Worm (Caenorhabditis elegans) whole organism, mixed stage, embryonic: ENCODE results near the gene Y54F10AM.6.
A peak's percentile ranks its signal among the peaks of the same experiment; 100 is the strongest.

Experiments
- bed-3 ChIP-seq: fragments of 200-800 bp; sonication (Bioruptor generic); optimal IDR thresholded peaks from 3 replicates; lab custom pipeline; 2018; ENCODE audit warnings: mild to moderate bottlenecking, missing genetic modification characterization, moderate library complexity, missing compliant biosample characterization
- blmp-1 ChIP-seq: fragments of 150-350 bp; optimal IDR thresholded peaks from 2 replicates; lab custom pipeline; 2014; ENCODE audit warnings: missing biosample characterization, missing genetic modification characterization
- ceh-39 ChIP-seq: fragments of 150-350 bp; optimal IDR thresholded peaks from 2 replicates; lab custom pipeline; 2014; ENCODE audit warnings: missing biosample characterization, missing genetic modification characterization
- ceh-83 ChIP-seq: fragments of 200-800 bp; sonication (Bioruptor generic); optimal IDR thresholded peaks from 2 replicates; lab custom pipeline; 2018; ENCODE audit warnings: mild to moderate bottlenecking, missing genetic modification characterization, missing compliant biosample characterization
- ces-1 ChIP-seq: fragments of 150-350 bp; optimal IDR thresholded peaks from 2 replicates; lab custom pipeline; 2014; ENCODE audit warnings: missing biosample characterization, missing genetic modification reagents, missing genetic modification characterization
- cnd-1 ChIP-seq: fragments of 200-800 bp; sonication (Bioruptor generic); optimal IDR thresholded peaks from 2 replicates; lab custom pipeline; 2018; ENCODE audit warnings: mild to moderate bottlenecking, missing genetic modification characterization, missing compliant biosample characterization
- drap-1 ChIP-seq: fragments of 200-800 bp; sonication (Bioruptor generic); optimal IDR thresholded peaks from 3 replicates; lab custom pipeline; 2018; ENCODE audit warnings: mild to moderate bottlenecking, missing genetic modification characterization, missing compliant biosample characterization
- elt-1 ChIP-seq: sonication (generic microtip); optimal IDR thresholded peaks from 2 replicates; lab custom pipeline; 2017; ENCODE audit warnings: missing genetic modification characterization, mild to moderate bottlenecking, missing compliant biosample characterization, antibody characterized with exemption, moderate library complexity, borderline replicate concordance; ENCODE audit not compliant: insufficient read depth
- elt-3 ChIP-seq: fragments of 150-350 bp; optimal IDR thresholded peaks from 2 replicates; lab custom pipeline; 2014; ENCODE audit warnings: missing biosample characterization, missing genetic modification characterization
- flh-1 ChIP-seq: fragments of 200-800 bp; sonication (Bioruptor generic); optimal IDR thresholded peaks from 2 replicates; lab custom pipeline; 2018; ENCODE audit warnings: mild to moderate bottlenecking, missing genetic modification characterization, moderate library complexity, missing compliant biosample characterization
- ham-2 ChIP-seq: fragments of 200-800 bp; sonication (Bioruptor generic); optimal IDR thresholded peaks from 2 replicates; lab custom pipeline; 2018; ENCODE audit warnings: mild to moderate bottlenecking, missing genetic modification characterization, missing compliant biosample characterization
- hlh-1 ChIP-seq: fragments of 150-350 bp; optimal IDR thresholded peaks from 2 replicates; lab custom pipeline; 2014; ENCODE audit warnings: missing biosample characterization, missing genetic modification reagents, missing genetic modification characterization
- lin-13 ChIP-seq: fragments of 150-350 bp; optimal IDR thresholded peaks from 2 replicates; lab custom pipeline; 2014; ENCODE audit warnings: missing biosample characterization, missing genetic modification characterization
- lin-32 ChIP-seq: fragments of 200-800 bp; sonication (Bioruptor generic); optimal IDR thresholded peaks from 2 replicates; lab custom pipeline; 2018; ENCODE audit warnings: mild to moderate bottlenecking, missing genetic modification characterization, missing compliant biosample characterization
- lsy-2 ChIP-seq: fragments of 150-350 bp; optimal IDR thresholded peaks from 2 replicates; lab custom pipeline; 2014; ENCODE audit warnings: missing biosample characterization, missing genetic modification characterization
- mab-5 ChIP-seq: fragments of 150-350 bp; optimal IDR thresholded peaks from 2 replicates; lab custom pipeline; 2014; ENCODE audit warnings: missing biosample characterization, missing genetic modification characterization
- mep-1 ChIP-seq: fragments of 150-350 bp; optimal IDR thresholded peaks from 2 replicates; lab custom pipeline; 2017; ENCODE audit warnings: missing biosample characterization, missing genetic modification reagents, missing genetic modification characterization, inconsistent platforms
- mls-2 ChIP-seq: sonication (generic microtip); optimal IDR thresholded peaks from 2 replicates; lab custom pipeline; 2016; ENCODE audit warnings: mild to moderate bottlenecking, missing genetic modification characterization, moderate library complexity, missing compliant biosample characterization
- nhr-12 ChIP-seq: fragments of 150-350 bp; optimal IDR thresholded peaks from 2 replicates; lab custom pipeline; 2014; ENCODE audit warnings: missing biosample characterization, missing genetic modification characterization
- nhr-2 ChIP-seq: fragments of 150-350 bp; optimal IDR thresholded peaks from 2 replicates; lab custom pipeline; 2014; ENCODE audit warnings: missing biosample characterization, missing genetic modification characterization
- nhr-237 ChIP-seq: fragments of 150-350 bp; optimal IDR thresholded peaks from 2 replicates; lab custom pipeline; 2014; ENCODE audit warnings: missing biosample characterization, missing genetic modification characterization
- nhr-28 ChIP-seq: fragments of 150-350 bp; optimal IDR thresholded peaks from 2 replicates; lab custom pipeline; 2014; ENCODE audit warnings: missing biosample characterization, missing genetic modification characterization
- nhr-76 ChIP-seq: sonication (generic microtip); optimal IDR thresholded peaks from 2 replicates; lab custom pipeline; 2017; ENCODE audit warnings: missing biosample characterization, missing genetic modification characterization
- pha-4 ChIP-seq: fragments of 150-350 bp; optimal IDR thresholded peaks from 2 replicates; lab custom pipeline; 2018; ENCODE audit warnings: missing biosample characterization, missing genetic modification reagents, missing genetic modification characterization
- sem-2 ChIP-seq: fragments of 200-800 bp; sonication (Bioruptor generic); optimal IDR thresholded peaks from 2 replicates; lab custom pipeline; 2018; ENCODE audit warnings: mild to moderate bottlenecking, missing genetic modification characterization, missing compliant biosample characterization
- snpc-4 ChIP-seq: fragments of 150-350 bp; optimal IDR thresholded peaks from 2 replicates; lab custom pipeline; 2014; ENCODE audit warnings: missing biosample characterization, missing genetic modification characterization
- sptf-1 ChIP-seq: sonication (generic microtip); optimal IDR thresholded peaks from 2 replicates; lab custom pipeline; 2017; ENCODE audit warnings: mild to moderate bottlenecking, missing genetic modification characterization, moderate library complexity, missing compliant biosample characterization
- unc-120 ChIP-seq: sonication (generic microtip); optimal IDR thresholded peaks from 2 replicates; lab custom pipeline; 2017; ENCODE audit warnings: missing genetic modification characterization, missing compliant biosample characterization; ENCODE audit not compliant: poor library complexity, severe bottlenecking
- unc-39 ChIP-seq: fragments of 150-350 bp; optimal IDR thresholded peaks from 2 replicates; lab custom pipeline; 2014; ENCODE audit warnings: missing biosample characterization, missing genetic modification characterization
- unc-62 ChIP-seq: fragments of 150-350 bp; optimal IDR thresholded peaks from 2 replicates; lab custom pipeline; 2014; ENCODE audit warnings: missing biosample characterization, missing genetic modification reagents, missing genetic modification characterization
- zip-8 ChIP-seq: fragments of 150-350 bp; optimal IDR thresholded peaks from 2 replicates; lab custom pipeline; 2014; ENCODE audit warnings: missing biosample characterization, missing genetic modification characterization
- ztf-11 ChIP-seq: fragments of 150-350 bp; optimal IDR thresholded peaks from 2 replicates; lab custom pipeline; 2014; ENCODE audit warnings: missing biosample characterization, missing genetic modification characterization

Y54F10AM.6 gene

ce11 chrIII:2474781-2475180 is 33.8 kb upstream of the Y54F10AM.6 start:
- TF ChIP-seq elt-1 (tag; lab: Kevin White, UChicago): no peak

- no peak for TF ChIP-seq snpc-4 (tag; lab: Kevin White, UChicago)
- TF ChIP-seq ceh-83 (GFP tag; lab: Kevin White, UChicago): no peak
- TF ChIP-seq pha-4 (tag; lab: Kevin White, UChicago): no peak
- no peak for TF ChIP-seq ham-2 (GFP tag; lab: Kevin White, UChicago)
- no peak for TF ChIP-seq blmp-1 (tag; lab: Kevin White, UChicago)
- TF ChIP-seq nhr-28 (tag; lab: Kevin White, UChicago): no peak
- no peak for TF ChIP-seq unc-120 (tag; lab: Kevin White, UChicago)
- no peak for TF ChIP-seq unc-39 (tag; lab: Kevin White, UChicago)
- TF ChIP-seq hlh-1: no peak
Measured at ce11 chrIII:2477303-2477702, 31.3 kb upstream of the Y54F10AM.6 start.

- TF ChIP-seq mls-2 (tag; lab: Kevin White, UChicago) (no peak), blmp-1 (tag; lab: Kevin White, UChicago) (no peak), flh-1 (GFP tag; lab: Kevin White, UChicago) (no peak), mab-5 (no peak), nhr-237 (tag; lab: Kevin White, UChicago) (no peak), lin-32 (GFP tag; lab: Kevin White, UChicago) (no peak), lsy-2 (tag; lab: Kevin White, UChicago) (no peak)
Measured at ce11 chrIII:2478605-2479004, 30.0 kb upstream of the Y54F10AM.6 start.

- TF ChIP-seq bed-3 (GFP tag; lab: Kevin White, UChicago) (no peak), lsy-2 (tag; lab: Kevin White, UChicago) (peak; percentile 78), lin-13 (tag; lab: Kevin White, UChicago) (peak; percentile 60)
- TF ChIP-seq, all 35 proteins: peak for 2
Measured at ce11 chrIII:2482171-2482570, 26.4 kb upstream of the Y54F10AM.6 start.

- TF ChIP-seq blmp-1 (tag; lab: Kevin White, UChicago) (no peak), sem-2 (GFP tag; lab: Kevin White, UChicago) (no peak), elt-1 (tag; lab: Kevin White, UChicago) (no peak), sptf-1 (tag; lab: Kevin White, UChicago) (no peak), nhr-12 (tag; lab: Kevin White, UChicago) (no peak), nhr-28 (tag; lab: Kevin White, UChicago) (no peak), ceh-39 (tag; lab: Kevin White, UChicago) (no peak), snpc-4 (tag; lab: Kevin White, UChicago) (no peak), nhr-2 (no peak), zip-8 (tag; lab: Kevin White, UChicago) (no peak), unc-120 (tag; lab: Kevin White, UChicago) (no peak), unc-62 (no peak)
Measured at ce11 chrIII:2482754-2483153, 25.9 kb upstream of the Y54F10AM.6 start.

DNA sequence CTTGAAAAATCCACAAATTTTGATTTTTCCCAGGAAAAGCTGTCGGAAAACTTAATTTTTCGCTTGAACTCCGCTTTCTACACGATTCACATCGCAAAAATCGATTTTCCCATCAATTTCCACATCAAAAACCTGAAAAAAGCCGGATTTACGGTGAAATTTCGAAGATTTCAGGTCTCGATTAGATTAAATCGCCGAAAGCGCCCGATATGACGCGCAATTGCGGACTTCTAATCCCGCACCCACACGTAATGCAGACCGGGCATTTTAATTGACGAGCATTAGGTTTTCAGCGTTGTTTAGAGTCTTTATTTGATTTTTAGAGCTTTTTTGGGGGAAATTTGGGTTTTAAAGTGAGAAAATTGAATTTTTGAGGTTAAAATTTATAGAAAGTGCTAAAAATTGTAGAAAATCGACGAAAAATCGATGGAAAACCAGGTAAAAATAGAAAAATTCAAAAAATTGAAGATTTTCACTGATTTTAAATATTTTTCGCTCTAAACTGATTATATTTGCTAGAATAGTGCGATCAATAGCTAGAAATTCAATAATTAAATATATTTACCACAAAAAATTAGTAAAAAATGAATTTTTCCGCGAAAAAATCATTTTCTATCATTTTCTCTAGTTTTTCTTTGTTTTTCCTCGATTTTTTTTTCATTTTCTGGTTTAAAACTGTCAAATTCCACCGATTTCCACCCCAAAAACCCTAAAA is 21.4 kb upstream of the Y54F10AM.6 start, which contains the start of gene Y54F10AL.1:
Y54F10AL.1 (plus strand) TSS at position 665 of the 715 bp plus-strand sequence.
- TF ChIP-seq lin-13 (tag; lab: Kevin White, UChicago): peak; percentile 43
- no peak for TF ChIP-seq pha-4 (tag; lab: Kevin White, UChicago)
- no peak for TF ChIP-seq snpc-4 (tag; lab: Kevin White, UChicago)
- no peak for TF ChIP-seq ceh-83 (GFP tag; lab: Kevin White, UChicago)
- TF ChIP-seq elt-1 (tag; lab: Kevin White, UChicago): peak; percentile 75
- peak; percentile 5 for TF ChIP-seq lsy-2 (tag; lab: Kevin White, UChicago)
- TF ChIP-seq elt-3 (tag; lab: Kevin White, UChicago): no peak
- no peak for TF ChIP-seq cnd-1
- TF ChIP-seq mep-1: peak; percentile 10
- peak; percentile 88 for TF ChIP-seq ces-1 (GFP tag; lab: Kevin White, UChicago)
- no peak for TF ChIP-seq bed-3 (GFP tag; lab: Kevin White, UChicago)
- TF ChIP-seq mab-5: no peak
- no peak for TF ChIP-seq ceh-39 (tag; lab: Kevin White, UChicago)
- TF ChIP-seq ztf-11 (tag; lab: Kevin White, UChicago): no peak
- TF ChIP-seq drap-1: no peak
- TF ChIP-seq zip-8 (tag; lab: Kevin White, UChicago): no peak
- TF ChIP-seq nhr-2: no peak
- TF ChIP-seq nhr-76: no peak
- TF ChIP-seq nhr-28 (tag; lab: Kevin White, UChicago): no peak
